Fruit fly (Drosophila melanogaster) Kc167 (cell line): ENCODE results near the gene CG15891.

Source experiments
- Myc ChIP-seq: fragments of >200 bp; optimal IDR thresholded peaks from 2 replicates; lab custom pipeline; 2017; ENCODE audit warnings: missing external identifiers
- Sin3A ChIP-seq: fragments of >200 bp; optimal IDR thresholded peaks from 2 replicates; lab custom pipeline; 2018; ENCODE audit warnings: missing external identifiers
- h ChIP-seq: fragments of >200 bp; optimal IDR thresholded peaks from 3 replicates; lab custom pipeline; 2018; ENCODE audit warnings: missing external identifiers
- insv ChIP-seq: fragments of >200 bp; optimal IDR thresholded peaks from 3 replicates; lab custom pipeline; 2018; ENCODE audit warnings: missing external identifiers
- psq ChIP-seq: fragments of >200 bp; optimal IDR thresholded peaks from 2 replicates; lab custom pipeline; 2017; ENCODE audit warnings: missing external identifiers
- ttk ChIP-seq: sonication (Bioruptor generic); optimal IDR thresholded peaks from 2 replicates; lab custom pipeline; 2017; ENCODE audit warnings: missing external identifiers

Gene CG15891

DNA sequence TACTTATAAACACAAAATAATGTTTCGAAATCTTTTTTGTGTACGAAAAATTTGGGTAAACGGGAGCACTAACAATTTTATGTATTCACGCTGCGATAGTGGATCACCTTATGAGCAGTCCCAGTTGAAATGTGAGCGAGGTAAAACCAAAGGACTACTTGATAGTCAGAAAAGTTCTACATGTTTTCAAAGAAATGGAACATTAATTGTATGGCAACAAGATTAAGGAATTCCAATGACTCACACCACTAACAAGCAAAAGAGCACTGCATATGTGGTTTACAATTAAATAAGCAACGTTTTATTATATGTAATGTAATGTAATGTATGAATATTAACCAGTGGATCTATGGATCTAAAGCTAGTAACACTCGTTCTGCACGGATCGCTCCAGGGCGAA is 902 bp downstream of the CG15891 start, which contains the start of gene CG15892:
Gene CG15892, minus strand, starts transcription at position 101 of the 400 bp plus-strand sequence.
- TF ChIP-seq Myc (lab: Kevin White, UChicago) (no peak), Sin3A (no peak), insv (no peak), h (lab: Kevin White, UChicago) (no peak), ttk (lab: Kevin White, UChicago) (no peak), psq (lab: Kevin White, UChicago) (no peak)

DNA sequence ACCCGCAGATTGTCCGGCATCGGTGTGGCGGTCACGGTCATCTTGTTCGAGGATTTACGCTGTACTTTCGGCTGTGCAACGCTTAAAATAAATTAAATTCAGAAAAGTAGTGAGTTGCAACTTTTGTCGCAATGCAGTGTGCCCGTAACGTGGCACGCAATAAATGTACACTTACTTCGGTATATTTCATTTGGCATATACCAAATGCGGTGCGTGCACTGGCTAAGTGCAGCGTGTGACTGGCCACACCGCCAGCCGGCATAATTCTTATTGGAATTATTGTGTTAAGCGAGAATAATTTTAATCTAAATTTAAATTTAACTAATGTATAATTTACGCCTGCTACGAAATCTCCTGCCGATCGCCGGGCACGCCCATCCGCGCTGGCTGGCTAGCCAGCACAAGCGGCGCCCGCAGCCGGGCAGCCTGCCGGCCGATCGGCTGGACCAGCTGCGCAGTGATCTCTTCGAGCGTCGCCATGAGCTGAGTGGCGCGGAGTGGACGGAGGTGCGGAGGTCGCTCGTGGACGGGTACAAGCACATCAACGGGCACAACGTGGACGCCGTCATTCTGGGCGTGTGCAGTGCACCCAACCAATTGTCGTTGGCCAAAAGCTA is 4.0 kb downstream of the CG15891 start, which contains the start of the genes Rpt4 and mldr:
Gene Rpt4, minus strand, starts transcription at position 163 of the 617 bp plus-strand sequence.
Gene mldr, plus strand, starts transcription at position 221 of the 617 bp plus-strand sequence.
- TF ChIP-seq Sin3A (no peak), insv (peak; percentile 98)

DNA sequence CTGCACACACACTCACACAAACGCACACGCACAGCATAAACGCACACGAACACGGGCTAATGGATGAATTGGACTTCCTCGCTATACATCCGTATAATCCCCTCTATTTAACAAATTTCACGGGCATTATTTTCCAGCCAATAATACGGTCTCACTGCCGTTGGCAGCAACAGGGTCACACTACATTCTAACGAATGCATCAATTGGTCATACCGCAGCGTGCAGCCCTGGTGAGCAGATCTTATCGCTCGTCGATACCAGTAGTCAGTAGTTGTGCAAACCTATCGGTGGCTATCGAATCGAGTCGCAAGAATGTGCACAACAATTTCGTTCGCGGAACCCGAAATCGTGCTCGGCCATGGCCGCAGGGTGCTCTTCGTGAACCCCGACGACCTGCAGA is 7.3 kb downstream of the CG15891 start, which contains the start of the genes Top3beta and wuho:
Gene Top3beta, minus strand, starts transcription at position 149 of the 400 bp plus-strand sequence.
Gene wuho, plus strand, starts transcription at position 259 of the 400 bp plus-strand sequence.
- TF ChIP-seq psq (lab: Kevin White, UChicago) (no peak), ttk (lab: Kevin White, UChicago) (no peak), Sin3A (no peak), Myc (lab: Kevin White, UChicago) (no peak), h (lab: Kevin White, UChicago) (no peak), insv (no peak)

DNA sequence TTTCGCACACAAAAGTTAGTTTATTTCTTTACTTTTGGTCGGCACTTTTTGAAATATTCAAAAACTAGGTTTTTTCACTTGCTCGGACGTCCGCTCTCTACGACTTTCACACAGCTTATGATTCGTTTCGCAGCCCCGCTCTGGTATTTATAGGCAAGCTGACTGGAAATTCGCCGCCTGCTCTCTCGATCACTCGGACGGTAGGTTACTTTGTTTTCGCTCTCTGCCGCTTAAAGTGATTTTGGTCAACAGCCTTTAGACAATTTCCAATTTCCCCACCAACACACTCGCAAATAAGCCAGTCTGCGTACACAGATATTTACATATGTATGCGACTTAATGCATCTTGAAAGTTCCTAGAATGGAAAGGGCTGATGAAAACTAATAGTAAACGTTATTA is 11.7 kb downstream of the CG15891 start, which contains the start of gene CG11700:
Gene CG11700, minus strand, starts transcription at position 106 of the 400 bp plus-strand sequence.
- no peak for TF ChIP-seq Myc (lab: Kevin White, UChicago)

DNA sequence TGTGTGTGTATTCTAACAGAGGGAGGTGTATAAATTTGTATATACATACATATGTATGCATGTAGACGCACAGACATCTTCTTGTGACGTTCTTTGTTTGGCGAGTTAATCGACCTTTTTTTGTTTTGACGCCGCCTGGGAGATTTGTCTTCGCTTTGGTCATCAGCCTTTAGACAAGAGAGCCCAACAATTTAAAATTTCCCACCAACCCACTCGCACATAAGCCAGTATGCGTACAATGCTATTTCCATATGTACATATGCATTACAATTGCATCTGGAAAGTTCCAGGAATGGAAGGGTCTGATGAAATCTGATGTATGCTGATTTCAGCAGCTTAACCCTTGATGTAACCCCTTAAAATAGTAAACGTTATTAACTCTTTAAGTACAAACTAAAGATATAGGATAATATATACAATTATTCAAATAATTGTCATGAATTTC is 15.5 kb downstream of the CG15891 start, which contains the start of gene Ubi-p5E:
Gene Ubi-p5E, minus strand, starts transcription at position 19 of the 445 bp plus-strand sequence.
- TF ChIP-seq Myc (lab: Kevin White, UChicago) = no peak
- TF ChIP-seq psq (lab: Kevin White, UChicago) = no peak
- no peak for TF ChIP-seq ttk (lab: Kevin White, UChicago)
- TF ChIP-seq Sin3A = no peak
- no peak for TF ChIP-seq h (lab: Kevin White, UChicago)
- TF ChIP-seq insv = no peak

DNA sequence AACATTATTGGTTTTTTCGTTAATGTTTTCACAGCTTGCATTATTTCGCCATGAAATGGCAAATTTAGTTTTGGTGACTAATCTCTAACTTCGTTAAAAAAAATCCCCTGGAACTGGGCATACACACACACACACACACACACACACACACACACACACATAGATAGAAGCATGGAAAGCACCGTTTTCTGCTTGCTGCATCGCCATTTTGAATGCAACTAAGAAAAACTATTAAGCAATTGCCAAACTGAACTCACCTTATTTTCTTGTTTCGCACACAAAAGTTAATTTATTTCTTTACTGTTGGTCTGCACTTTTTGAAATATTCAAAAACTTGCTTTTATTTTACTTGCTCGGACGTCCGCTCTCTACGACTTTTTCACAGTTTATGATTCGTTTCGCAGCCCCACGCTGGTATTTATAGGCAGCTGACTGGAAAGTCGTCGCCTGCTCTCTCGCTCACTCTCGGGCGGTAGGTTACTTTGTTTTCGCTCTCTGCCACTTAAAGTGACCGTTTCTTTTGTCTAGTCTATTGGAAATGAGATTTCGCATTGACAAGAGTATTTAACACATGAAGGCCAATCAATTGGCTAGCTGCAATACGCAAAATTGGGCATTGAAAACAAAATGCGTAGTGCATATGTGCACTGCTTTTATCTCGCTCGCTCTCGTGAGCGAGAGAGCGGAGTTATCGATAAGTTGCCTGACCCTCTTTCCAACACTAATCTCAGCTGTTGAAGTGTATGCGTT is 16.1 kb downstream of the CG15891 start:
- TF ChIP-seq insv (no peak), Sin3A (no peak), Myc (lab: Kevin White, UChicago) (no peak), h (lab: Kevin White, UChicago) (no peak), psq (lab: Kevin White, UChicago) (no peak), ttk (lab: Kevin White, UChicago) (no peak)

DNA sequence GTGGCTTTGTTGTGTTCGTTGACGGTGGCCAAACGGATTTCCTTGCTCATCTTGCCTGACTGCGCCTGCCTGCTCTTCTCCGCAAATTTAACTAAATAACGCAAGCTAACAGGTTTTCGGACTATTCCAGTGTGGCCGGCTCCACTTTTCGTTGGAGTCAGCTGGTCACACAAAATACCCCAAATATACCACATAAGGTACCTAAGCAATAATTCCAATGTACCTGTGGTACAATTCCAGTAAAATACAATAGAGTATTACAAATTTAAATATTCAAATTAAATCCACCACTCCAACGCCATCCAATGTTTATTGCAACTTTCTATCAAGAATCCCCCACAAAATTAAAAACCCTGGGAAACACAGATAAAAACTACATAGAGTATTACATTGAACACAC is 18.6 kb downstream of the CG15891 start, which contains the start of gene CG3566:
Gene CG3566, minus strand, starts transcription at position 135 of the 400 bp plus-strand sequence.
- TF ChIP-seq Sin3A = no peak
- TF ChIP-seq ttk (lab: Kevin White, UChicago) = no peak
- TF ChIP-seq psq (lab: Kevin White, UChicago) = no peak
- no peak for TF ChIP-seq h (lab: Kevin White, UChicago)
- no peak for TF ChIP-seq Myc (lab: Kevin White, UChicago)
- TF ChIP-seq insv = no peak

DNA sequence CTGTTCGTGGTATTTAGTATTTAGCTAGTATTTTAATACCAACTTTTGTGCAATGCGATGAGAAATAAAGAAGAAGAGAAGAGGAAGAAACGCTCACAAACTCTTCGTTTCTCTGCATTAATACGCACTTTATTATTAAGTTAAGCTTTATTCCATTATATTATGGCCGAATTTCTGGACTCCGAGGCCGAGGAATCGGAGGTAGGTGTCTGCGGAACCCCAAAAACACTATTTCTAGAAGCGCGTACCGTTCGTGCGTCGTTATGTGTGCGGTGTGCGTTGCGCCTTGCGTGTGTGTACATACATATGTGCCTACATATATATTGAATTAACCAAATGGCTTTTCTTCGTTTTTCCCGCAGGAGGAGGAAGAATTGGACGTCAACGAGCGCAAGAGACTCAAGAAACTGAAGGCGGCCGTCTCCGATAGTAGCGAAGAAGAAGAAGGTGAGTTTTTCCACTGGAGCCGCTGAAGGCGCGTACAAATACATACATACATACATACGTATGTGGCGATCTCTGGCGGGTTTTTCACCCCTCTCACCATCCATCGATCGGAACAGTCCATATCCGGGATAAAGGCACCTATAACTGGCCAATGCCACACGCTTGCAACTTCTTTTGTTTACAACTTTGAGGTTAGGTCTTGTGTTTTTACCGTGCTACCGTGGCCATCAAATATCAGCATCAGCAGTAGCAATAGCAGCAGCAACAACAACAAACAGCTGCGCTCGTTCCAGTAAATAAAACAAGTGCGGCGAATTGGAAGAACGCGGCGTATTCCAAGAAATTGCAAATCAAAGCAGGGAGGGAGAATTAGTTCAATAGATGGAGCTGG is 27.2 kb downstream of the CG15891 start, which contains the start of gene Spt6:
Gene Spt6, plus strand, starts transcription at position 53 of the 838 bp plus-strand sequence.
- TF ChIP-seq ttk (lab: Kevin White, UChicago) (no peak), Myc (lab: Kevin White, UChicago) (no peak), insv (no peak), psq (lab: Kevin White, UChicago) (no peak), h (lab: Kevin White, UChicago) (no peak), Sin3A (no peak)

DNA sequence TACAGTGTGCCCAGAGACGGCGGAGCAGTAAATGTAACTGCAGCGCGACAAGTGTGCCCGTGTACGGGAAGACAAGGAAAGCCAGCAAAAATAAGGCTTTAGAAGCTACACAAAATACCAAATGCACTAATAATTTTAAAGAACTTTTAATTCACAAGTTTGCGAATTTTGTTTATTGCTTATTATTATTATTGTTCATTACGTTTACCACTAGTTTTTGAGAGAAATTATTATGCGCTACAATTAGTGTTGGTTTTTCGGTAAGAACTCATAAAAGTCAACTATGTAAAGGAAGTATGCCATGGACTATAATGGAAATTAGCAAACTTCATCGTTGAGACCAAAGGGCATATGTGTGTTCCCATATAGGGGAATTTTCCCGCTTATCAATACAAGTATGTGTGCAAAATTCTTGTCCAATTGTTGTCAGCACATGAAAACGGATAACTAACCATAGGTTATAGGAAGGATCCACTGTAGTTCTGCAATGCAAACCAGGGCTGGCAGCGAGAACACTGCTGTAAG is 27.9 kb downstream of the CG15891 start, which contains the start of gene schlank:
Gene schlank, minus strand, starts transcription at position 42 of the 525 bp plus-strand sequence.
- no peak for TF ChIP-seq Sin3A
- TF ChIP-seq h (lab: Kevin White, UChicago) = no peak
- no peak for TF ChIP-seq ttk (lab: Kevin White, UChicago)
- TF ChIP-seq psq (lab: Kevin White, UChicago) = no peak
- no peak for TF ChIP-seq Myc (lab: Kevin White, UChicago)
- no peak for TF ChIP-seq insv

DNA sequence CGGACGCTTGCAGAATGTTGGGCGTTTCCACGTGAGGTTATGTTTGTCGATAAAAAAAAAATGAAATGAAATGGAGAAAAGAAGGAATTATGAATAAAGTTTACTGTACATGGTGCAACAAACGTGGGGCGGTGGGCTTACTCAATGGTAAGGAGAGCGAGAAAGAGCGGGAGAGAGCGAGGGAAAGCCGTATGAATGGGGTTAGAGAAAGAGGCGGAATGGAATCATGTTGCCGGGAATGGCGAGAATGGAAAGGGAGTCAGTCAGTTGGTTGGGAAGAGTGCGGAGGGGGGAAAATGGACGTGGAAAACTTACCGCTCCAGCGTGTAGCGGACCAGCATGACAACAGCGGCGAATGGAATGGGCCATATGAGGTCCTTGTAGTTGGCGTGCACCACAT is 29.1 kb downstream of the CG15891 start:
- TF ChIP-seq ttk (lab: Kevin White, UChicago) = peak; percentile 51
- TF ChIP-seq Sin3A = no peak

DNA sequence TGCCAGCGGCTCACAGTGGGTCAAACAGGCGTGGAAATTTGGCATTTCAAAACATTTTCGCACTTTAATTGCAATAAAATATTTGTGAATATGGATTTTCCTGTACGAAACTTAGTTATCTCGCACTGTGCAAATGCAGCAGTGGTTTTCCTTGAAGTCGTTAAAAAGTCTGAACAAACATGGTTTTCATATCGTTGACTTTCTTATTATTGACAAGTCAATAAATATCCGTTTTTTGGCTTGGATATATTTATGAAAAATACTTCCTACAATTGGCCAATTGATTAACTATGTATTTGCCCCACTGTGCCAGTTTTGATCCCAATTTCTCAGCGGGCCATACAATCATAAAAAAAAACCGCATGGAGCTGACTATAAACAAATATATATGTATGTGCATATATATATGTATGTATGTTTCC is 29.7 kb downstream of the CG15891 start:
- TF ChIP-seq Sin3A (no peak), ttk (lab: Kevin White, UChicago) (no peak), h (lab: Kevin White, UChicago) (no peak), Myc (lab: Kevin White, UChicago) (no peak), psq (lab: Kevin White, UChicago) (no peak), insv (no peak)
